Fruit fly (Drosophila melanogaster) whole organism, embryonic: ENCODE data around the gene CG32855.
A peak's percentile ranks its signal among the peaks of the same experiment; 100 is the strongest.

ENCODE experiments used
- Atf-2 ChIP-seq: fragments of 200-800 bp; sonication (Bioruptor generic); optimal IDR thresholded peaks from 2 replicates; lab custom pipeline; 2016; ENCODE audit warnings: missing biosample characterization, missing genetic modification characterization
- Atf6 ChIP-seq: fragments of 200-800 bp; sonication (Bioruptor generic); IDR thresholded peaks from 2 replicates; pipeline ENCODE4 v1.3.6; 2022; ENCODE audit warnings: missing biosample characterization, missing genetic modification characterization
- Bdp1 ChIP-seq: fragments of 200-800 bp; sonication (Bioruptor generic); optimal IDR thresholded peaks from 3 replicates; lab custom pipeline; 2016; ENCODE audit warnings: missing biosample characterization, missing genetic modification characterization
- CG10274 ChIP-seq: fragments of 200-800 bp; sonication (Bioruptor generic); optimal IDR thresholded peaks from 3 replicates; lab custom pipeline; 2017; ENCODE audit warnings: missing biosample characterization, mild to moderate bottlenecking, missing genetic modification characterization
- CG10321 ChIP-seq: fragments of 200-800 bp; sonication (Bioruptor generic); IDR thresholded peaks from 2 replicates; pipeline ENCODE4 v1.3.6; 2022; ENCODE audit warnings: missing biosample characterization, missing genetic modification characterization
- CG10565 ChIP-seq: fragments of 200-800 bp; sonication (Bioruptor generic); optimal IDR thresholded peaks from 3 replicates; lab custom pipeline; 2016; ENCODE audit warnings: missing biosample characterization, mild to moderate bottlenecking, missing genetic modification characterization
- CG11560 ChIP-seq: fragments of 200-800 bp; sonication (Bioruptor generic); IDR thresholded peaks from 3 replicates; pipeline ENCODE4 v1.3.6; 2022; ENCODE audit warnings: missing biosample characterization, missing genetic modification characterization
- CG17802 ChIP-seq: fragments of 200-800 bp; sonication (Bioruptor generic); optimal IDR thresholded peaks from 2 replicates; lab custom pipeline; 2018; ENCODE audit warnings: missing biosample characterization, mild to moderate bottlenecking, missing genetic modification characterization, moderate library complexity
- CG18619 ChIP-seq: fragments of 200-800 bp; sonication (Bioruptor generic); optimal IDR thresholded peaks from 3 replicates; lab custom pipeline; 2017; ENCODE audit warnings: missing biosample characterization, mild to moderate bottlenecking, missing genetic modification characterization
- CG2120 ChIP-seq: fragments of 200-800 bp; sonication (Bioruptor generic); optimal IDR thresholded peaks from 3 replicates; lab custom pipeline; 2016; ENCODE audit warnings: missing biosample characterization, missing genetic modification characterization
- CG2199 ChIP-seq: fragments of 200-800 bp; sonication (Bioruptor generic); IDR thresholded peaks from 3 replicates; pipeline ENCODE4 v1.3.6; 2022; ENCODE audit warnings: missing biosample characterization, missing genetic modification characterization
- CG2202 ChIP-seq: fragments of 200-800 bp; sonication (Bioruptor generic); optimal IDR thresholded peaks from 2 replicates; lab custom pipeline; 2018; ENCODE audit warnings: missing biosample characterization, mild to moderate bottlenecking, missing genetic modification characterization
- CG2875 ChIP-seq: fragments of 200-800 bp; sonication (Bioruptor generic); optimal IDR thresholded peaks from 2 replicates; lab custom pipeline; 2017; ENCODE audit warnings: missing biosample characterization, mild to moderate bottlenecking, missing genetic modification characterization, missing genetic modification reagents
- CG2889 ChIP-seq: fragments of 200-800 bp; sonication (Bioruptor generic); IDR thresholded peaks from 3 replicates; pipeline ENCODE4 v1.3.6; 2022; ENCODE audit warnings: missing biosample characterization, missing genetic modification characterization
- CG3163 ChIP-seq: fragments of 200-800 bp; sonication (Bioruptor generic); optimal IDR thresholded peaks from 3 replicates; lab custom pipeline; 2016; ENCODE audit warnings: missing biosample characterization, missing genetic modification characterization
- CG32767 ChIP-seq: fragments of 200-800 bp; sonication (Bioruptor generic); IDR thresholded peaks from 2 replicates; pipeline ENCODE4 v1.3.6; 2022; ENCODE audit warnings: missing biosample characterization, missing genetic modification characterization
- CG33213 ChIP-seq: fragments of 200-800 bp; sonication (Bioruptor generic); optimal IDR thresholded peaks from 3 replicates; lab custom pipeline; 2016; ENCODE audit warnings: missing biosample characterization, missing genetic modification characterization
- CG34422 ChIP-seq: fragments of 200-800 bp; sonication (Bioruptor generic); IDR thresholded peaks from 3 replicates; pipeline ENCODE4 v1.3.6; 2022; ENCODE audit warnings: missing biosample characterization, missing genetic modification characterization
- CG4360 ChIP-seq: fragments of 200-800 bp; sonication (Bioruptor generic); IDR thresholded peaks from 2 replicates; pipeline ENCODE4 v1.3.6; 2022; ENCODE audit warnings: missing biosample characterization, missing genetic modification characterization
- CG6272 ChIP-seq: fragments of 200-800 bp; sonication (Bioruptor generic); IDR thresholded peaks from 2 replicates; pipeline ENCODE4 v1.3.6; 2022; ENCODE audit warnings: missing biosample characterization, missing genetic modification characterization
- CG7372 ChIP-seq: fragments of 200-800 bp; sonication (Bioruptor generic); IDR thresholded peaks from 2 replicates; pipeline ENCODE4 v1.3.6; 2022; ENCODE audit warnings: missing biosample characterization, missing genetic modification characterization
- CG8924 ChIP-seq: fragments of 200-800 bp; optimal IDR thresholded peaks from 3 replicates; lab custom pipeline; 2019; ENCODE audit warnings: missing biosample characterization, mild to moderate bottlenecking, missing genetic modification characterization, moderate library complexity
- Dip3 ChIP-seq: fragments of 200-800 bp; sonication (Bioruptor generic); optimal IDR thresholded peaks from 3 replicates; lab custom pipeline; 2016; ENCODE audit warnings: missing biosample characterization, missing genetic modification characterization
- Elba2 ChIP-seq: fragments of 200-800 bp; sonication (Bioruptor generic); optimal IDR thresholded peaks from 3 replicates; lab custom pipeline; 2016; ENCODE audit warnings: missing biosample characterization, missing genetic modification characterization
- NC2α ChIP-seq: fragments of 200-800 bp; sonication (Bioruptor generic); optimal IDR thresholded peaks from 2 replicates; lab custom pipeline; 2016; ENCODE audit warnings: missing biosample characterization, missing genetic modification characterization
- ato ChIP-seq: fragments of 200-800 bp; sonication (Bioruptor generic); IDR thresholded peaks from 2 replicates; pipeline ENCODE4 v1.3.6; 2022; ENCODE audit warnings: missing biosample characterization, missing genetic modification characterization; ENCODE audit not compliant: partially characterized antibody
- cg ChIP-seq: fragments of 200-800 bp; sonication (Bioruptor generic); optimal IDR thresholded peaks from 3 replicates; lab custom pipeline; 2019; ENCODE audit warnings: missing biosample characterization, mild to moderate bottlenecking, missing genetic modification characterization, moderate library complexity
- chinmo ChIP-seq: fragments of 200-800 bp; sonication (Bioruptor generic); IDR thresholded peaks from 4 replicates; pipeline ENCODE4 v1.3.6; 2022; ENCODE audit warnings: missing biosample characterization, missing genetic modification characterization; ENCODE audit not compliant: partially characterized antibody
- chn ChIP-seq: fragments of 200-800 bp; sonication (Bioruptor generic); optimal IDR thresholded peaks from 2 replicates; lab custom pipeline; 2016; ENCODE audit warnings: missing biosample characterization, missing genetic modification characterization
- crc ChIP-seq: fragments of 200-800 bp; sonication (Bioruptor generic); optimal IDR thresholded peaks from 2 replicates; lab custom pipeline; 2016; ENCODE audit warnings: missing biosample characterization, missing genetic modification characterization
- da ChIP-seq: fragments of 200-800 bp; sonication (Bioruptor generic); optimal IDR thresholded peaks from 2 replicates; lab custom pipeline; 2016; ENCODE audit warnings: missing biosample characterization, missing genetic modification characterization
- exex ChIP-seq: fragments of 200-800 bp; sonication (Bioruptor generic); optimal IDR thresholded peaks from 4 replicates; lab custom pipeline; 2018; ENCODE audit warnings: missing biosample characterization, mild to moderate bottlenecking, missing genetic modification characterization, moderate library complexity
- fd102C ChIP-seq: fragments of 200-800 bp; sonication (Bioruptor generic); optimal IDR thresholded peaks from 2 replicates; lab custom pipeline; 2018; ENCODE audit warnings: missing biosample characterization, mild to moderate bottlenecking, missing genetic modification characterization, moderate library complexity
- fru ChIP-seq: fragments of >200 bp; optimal IDR thresholded peaks from 2 replicates; lab custom pipeline; 2017
- grau ChIP-seq: fragments of 200-800 bp; optimal IDR thresholded peaks from 3 replicates; lab custom pipeline; 2019; ENCODE audit warnings: missing biosample characterization, mild to moderate bottlenecking, missing genetic modification characterization, moderate library complexity
- h ChIP-seq: fragments of >200 bp; optimal IDR thresholded peaks from 2 replicates; lab custom pipeline; 2017
- hth ChIP-seq: fragments of >200 bp; optimal IDR thresholded peaks from 2 replicates; lab custom pipeline; 2017; ENCODE audit warnings: inconsistent platforms
- insv ChIP-seq, 2 experiments: fragments of 200-800 bp; sonication (Bioruptor generic); optimal IDR thresholded peaks; 3 replicates each; lab custom pipeline; 2016 to 2018; ENCODE audit warnings: missing biosample characterization in 2 of 2, missing genetic modification characterization in 2 of 2
- lbe ChIP-seq: fragments of 200-800 bp; sonication (Bioruptor generic); optimal IDR thresholded peaks from 2 replicates; lab custom pipeline; 2016; ENCODE audit warnings: missing biosample characterization, mild to moderate bottlenecking, missing genetic modification characterization
- lmd ChIP-seq: fragments of 200-800 bp; sonication (Bioruptor generic); IDR thresholded peaks from 2 replicates; pipeline ENCODE4 v1.3.6; 2022; ENCODE audit warnings: missing biosample characterization, missing genetic modification characterization
- mirr ChIP-seq: fragments of 200-800 bp; sonication (Bioruptor generic); optimal IDR thresholded peaks from 3 replicates; lab custom pipeline; 2018; ENCODE audit warnings: missing biosample characterization, mild to moderate bottlenecking, missing genetic modification characterization
- nerfin-1 ChIP-seq: fragments of 200-800 bp; sonication (Bioruptor generic); optimal IDR thresholded peaks from 3 replicates; lab custom pipeline; 2019; ENCODE audit warnings: missing biosample characterization, mild to moderate bottlenecking, missing genetic modification characterization, moderate library complexity
- p53 ChIP-seq: fragments of 200-800 bp; sonication (Bioruptor generic); optimal IDR thresholded peaks from 2 replicates; lab custom pipeline; 2016; ENCODE audit warnings: missing biosample characterization, missing genetic modification characterization
- row ChIP-seq: fragments of 200-800 bp; sonication (Bioruptor generic); IDR thresholded peaks from 3 replicates; pipeline ENCODE4 v1.3.6; 2022; ENCODE audit warnings: missing biosample characterization, missing genetic modification characterization
- seq ChIP-seq: fragments of 200-800 bp; sonication (Bioruptor generic); IDR thresholded peaks from 2 replicates; pipeline ENCODE4 v1.3.6; 2022; ENCODE audit warnings: missing biosample characterization, missing genetic modification characterization
- sob ChIP-seq: fragments of 200-800 bp; sonication (Bioruptor generic); IDR thresholded peaks from 2 replicates; pipeline ENCODE4 v1.3.6; 2022; ENCODE audit warnings: missing biosample characterization, missing genetic modification characterization
- sqz ChIP-seq: fragments of 200-800 bp; sonication (Bioruptor generic); optimal IDR thresholded peaks from 3 replicates; lab custom pipeline; 2018; ENCODE audit warnings: missing biosample characterization, mild to moderate bottlenecking, missing genetic modification characterization
- sr ChIP-seq: fragments of 200-800 bp; sonication (Bioruptor generic); IDR thresholded peaks from 3 replicates; pipeline ENCODE4 v1.3.6; 2022; ENCODE audit warnings: missing biosample characterization, missing genetic modification characterization
- wek ChIP-seq: fragments of 200-800 bp; sonication (Bioruptor generic); optimal IDR thresholded peaks from 3 replicates; lab custom pipeline; 2018; ENCODE audit warnings: missing biosample characterization, mild to moderate bottlenecking, missing genetic modification characterization, moderate library complexity
- zen2 ChIP-seq: fragments of 200-800 bp; sonication (Bioruptor generic); IDR thresholded peaks from 3 replicates; pipeline ENCODE4 v1.3.6; 2022; ENCODE audit warnings: missing biosample characterization, missing genetic modification characterization; ENCODE audit not compliant: partially characterized antibody

CG32855 gene

DNA sequence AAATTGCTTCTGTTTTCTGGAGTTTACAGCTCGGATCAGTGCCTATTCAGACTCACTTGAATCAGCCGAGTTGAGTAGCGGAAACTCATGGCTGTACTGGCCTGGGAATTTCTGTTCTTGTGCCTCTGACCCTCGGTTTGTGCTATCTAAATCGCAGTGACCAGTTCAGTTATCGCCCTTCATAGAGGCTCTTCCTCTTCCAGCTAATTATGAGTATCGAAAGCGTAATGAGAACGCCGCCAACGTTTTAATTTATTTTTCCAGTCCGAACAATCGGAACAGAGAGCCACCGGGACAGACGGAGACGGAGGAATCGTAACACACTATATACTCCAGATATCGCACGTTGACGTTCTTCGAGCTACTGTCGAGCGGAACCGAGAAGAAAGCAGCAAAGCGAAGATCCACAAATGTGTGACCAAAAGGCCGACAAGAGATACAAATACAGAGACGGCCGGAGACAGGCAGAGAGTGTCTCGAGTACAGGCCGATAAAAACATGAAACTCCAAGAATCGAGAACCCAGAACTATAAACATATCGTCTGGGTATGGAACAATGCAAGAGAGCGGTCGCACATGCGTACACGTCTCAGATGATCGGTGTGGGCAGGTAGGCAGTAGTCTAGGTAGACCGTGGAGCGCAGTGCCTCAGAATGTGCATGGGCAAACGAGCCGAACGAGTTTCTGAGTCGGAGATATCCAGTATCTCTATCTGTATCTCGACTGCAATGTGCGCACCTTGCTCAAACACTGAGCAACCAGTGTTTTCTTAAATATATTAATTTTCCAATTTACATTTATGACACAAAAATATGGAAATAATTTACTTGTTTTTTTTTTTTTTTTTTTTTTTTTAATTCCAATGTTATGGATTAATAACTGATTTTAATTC lies 8.9 kb downstream of the CG32855 start (continued):
- TF ChIP-seq wek (GFP tag; lab: Kevin White, UChicago), result no peak
- TF ChIP-seq hth (lab: Kevin White, UChicago), result no peak
- peak; percentile 76 for TF ChIP-seq CG32767
- peak; percentile 63 for TF ChIP-seq lmd (GFP tag; lab: Robert Waterston, UW)
- no peak for TF ChIP-seq CG11560 (tag; lab: Robert Waterston, UW)
- no peak for TF ChIP-seq sqz (GFP tag; lab: Kevin White, UChicago)
- TF ChIP-seq CG2202, result peak; percentile 34
- TF ChIP-seq CG2875 (GFP tag; lab: Kevin White, UChicago), result peak; percentile 52
- no peak for TF ChIP-seq nerfin-1 (tag; lab: Kevin White, UChicago)
- 0 out of 2 replicates have a peak, but pooled peaks have one; percentile 14 for TF ChIP-seq CG7372
- no peak for TF ChIP-seq da (GFP tag; lab: Kevin White, UChicago)
- TF ChIP-seq lbe (GFP tag; lab: Kevin White, UChicago), result no peak
- TF ChIP-seq p53 (GFP tag; lab: Kevin White, UChicago), result no peak
- TF ChIP-seq CG2199 (GFP tag; lab: Robert Waterston, UW), result peak; percentile 89
- 0 out of 4 replicates have a peak, but pooled peaks have one; percentile 38 for TF ChIP-seq chinmo
- peak; percentile 86 for TF ChIP-seq CG8924 (tag; lab: Kevin White, UChicago)
- peak; percentile 43; the same call in 1 of the 2 replicates for TF ChIP-seq sob
- no peak for TF ChIP-seq sr (GFP tag; lab: Robert Waterston, UW)
- TF ChIP-seq CG6272 (GFP tag; lab: Robert Waterston, UW), result peak; percentile 58; the same call in 1 of the 2 replicates
- TF ChIP-seq Elba2 (GFP tag; lab: Kevin White, UChicago), result no peak
- no peak for TF ChIP-seq fd102C (GFP tag; lab: Kevin White, UChicago)
- TF ChIP-seq zen2, result no peak
- TF ChIP-seq CG10274 (GFP tag; lab: Kevin White, UChicago), result no peak
- peak; percentile 39 for TF ChIP-seq CG18619 (GFP tag; lab: Kevin White, UChicago)
- peak; percentile 20 for TF ChIP-seq crc
- no peak for TF ChIP-seq ato (GFP tag; lab: Robert Waterston, UW)
- peak; percentile 45 for TF ChIP-seq cg (GFP tag; lab: Kevin White, UChicago)
- peak; percentile 35 for TF ChIP-seq CG33213 (GFP tag; lab: Kevin White, UChicago)
- no peak for TF ChIP-seq CG3163
- TF ChIP-seq Dip3, result no peak
- peak; percentile 28 for TF ChIP-seq Atf-2 (GFP tag; lab: Kevin White, UChicago)
- peak; percentile 66; the same call in 1 of the 2 replicates for TF ChIP-seq seq (GFP tag; lab: Robert Waterston, UW)
- TF ChIP-seq insv (GFP tag; optimal IDR thresholded peaks at IDR 0.05; lab: Kevin White, UChicago), result no peak
- TF ChIP-seq CG34422, result peak; percentile 66; the same call in 1 of the 3 replicates
- TF ChIP-seq CG4360 (GFP tag; lab: Robert Waterston, UW), result peak; percentile 39; the same call in 1 of the 2 replicates
- TF ChIP-seq h, result no peak
- no peak for TF ChIP-seq CG10565 (GFP tag; lab: Kevin White, UChicago)
- peak; percentile 75 for TF ChIP-seq grau (tag; lab: Kevin White, UChicago)
- peak; percentile 86 for TF ChIP-seq exex (tag; lab: Kevin White, UChicago)
- TF ChIP-seq CG17802 (tag; lab: Kevin White, UChicago), result peak; percentile 46
- TF ChIP-seq fru, result no peak
- TF ChIP-seq CG2889 (GFP tag; lab: Robert Waterston, UW), result peak; percentile 82
- no peak for TF ChIP-seq NC2α
- TF ChIP-seq CG2120 (GFP tag; lab: Kevin White, UChicago), result peak; percentile 36
- peak; percentile 43 for TF ChIP-seq mirr (GFP tag; lab: Kevin White, UChicago)
- TF ChIP-seq chn (GFP tag; lab: Kevin White, UChicago), result peak; percentile 6
- peak; percentile 85 for TF ChIP-seq row
- TF ChIP-seq CG10321 (GFP tag; lab: Robert Waterston, UW), result no peak
- no peak for TF ChIP-seq Bdp1 (GFP tag; lab: Kevin White, UChicago)
- TF ChIP-seq Atf6, result peak; percentile 47; the same call in 1 of the 2 replicates
